Fruit fly (Drosophila melanogaster) whole organism, embryonic: ENCODE data around the gene Ocrl.
A peak's percentile ranks its signal among the peaks of the same experiment; 100 is the strongest.

Source experiments
- B-H2 ChIP-seq: fragments of 200-800 bp; sonication (Bioruptor generic); optimal IDR thresholded peaks from 2 replicates; lab custom pipeline; 2018; ENCODE audit warnings: missing biosample characterization, mild to moderate bottlenecking, missing genetic modification characterization
- CG10979 ChIP-seq: fragments of 200-800 bp; sonication (Bioruptor generic); optimal IDR thresholded peaks from 2 replicates; lab custom pipeline; 2018; ENCODE audit warnings: missing biosample characterization, mild to moderate bottlenecking, missing genetic modification characterization, moderate library complexity
- CG11085 ChIP-seq: fragments of 200-800 bp; sonication (Bioruptor generic); IDR thresholded peaks from 2 replicates; pipeline ENCODE4 v1.3.6; 2022; ENCODE audit warnings: missing biosample characterization, missing genetic modification characterization
- CG13123 ChIP-seq: fragments of 200-800 bp; sonication (Bioruptor generic); optimal IDR thresholded peaks from 2 replicates; lab custom pipeline; 2016; ENCODE audit warnings: missing biosample characterization, missing genetic modification characterization
- CG14050 ChIP-seq: fragments of 200-800 bp; sonication (Bioruptor generic); IDR thresholded peaks from 3 replicates; pipeline ENCODE4 v1.3.6; 2022; ENCODE audit warnings: missing biosample characterization, missing genetic modification characterization
- CG1529 ChIP-seq: fragments of 200-800 bp; sonication (Bioruptor generic); optimal IDR thresholded peaks from 3 replicates; lab custom pipeline; 2018; ENCODE audit warnings: missing biosample characterization, missing genetic modification characterization
- CG16863 ChIP-seq: fragments of 200-800 bp; sonication (Bioruptor generic); optimal IDR thresholded peaks from 3 replicates; lab custom pipeline; 2016; ENCODE audit warnings: missing biosample characterization, missing genetic modification characterization
- CG18011 ChIP-seq: fragments of 200-800 bp; sonication (Bioruptor generic); optimal IDR thresholded peaks from 2 replicates; lab custom pipeline; 2017; ENCODE audit warnings: missing biosample characterization, missing genetic modification characterization, mild to moderate bottlenecking, moderate library complexity, missing genotype
- CG2116 ChIP-seq: fragments of 200-800 bp; sonication (Bioruptor generic); optimal IDR thresholded peaks from 3 replicates; lab custom pipeline; 2018; ENCODE audit warnings: missing biosample characterization, mild to moderate bottlenecking, missing genetic modification characterization
- CG3407 ChIP-seq: fragments of 200-800 bp; sonication (Bioruptor generic); optimal IDR thresholded peaks from 2 replicates; lab custom pipeline; 2018; ENCODE audit warnings: missing biosample characterization, mild to moderate bottlenecking, missing genetic modification characterization
- CG34224 ChIP-seq: fragments of 200-800 bp; sonication (Bioruptor generic); IDR thresholded peaks from 3 replicates; pipeline ENCODE4 v1.3.6; 2022; ENCODE audit warnings: missing biosample characterization, missing genetic modification characterization; ENCODE audit not compliant: partially characterized antibody
- CG3995 ChIP-seq: fragments of 200-800 bp; sonication (Bioruptor generic); optimal IDR thresholded peaks from 3 replicates; lab custom pipeline; 2016; ENCODE audit warnings: missing biosample characterization, missing genetic modification characterization
- CG5953 ChIP-seq: fragments of 200-800 bp; sonication (Bioruptor generic); IDR thresholded peaks from 2 replicates; pipeline ENCODE4 v1.3.6; 2022; ENCODE audit warnings: missing biosample characterization, missing genetic modification characterization
- CG6813 ChIP-seq: fragments of 200-800 bp; sonication (Bioruptor generic); optimal IDR thresholded peaks from 2 replicates; lab custom pipeline; 2017; ENCODE audit warnings: missing biosample characterization, missing genetic modification characterization, mild to moderate bottlenecking, moderate library complexity, missing genetic modification reagents
- CG7271 ChIP-seq: fragments of 200-800 bp; sonication (Bioruptor generic); optimal IDR thresholded peaks from 2 replicates; lab custom pipeline; 2018; ENCODE audit warnings: missing biosample characterization, mild to moderate bottlenecking, missing genetic modification characterization, moderate library complexity
- CG8765 ChIP-seq: fragments of 200-800 bp; sonication (Bioruptor generic); IDR thresholded peaks from 2 replicates; pipeline ENCODE4 v1.3.6; 2022; ENCODE audit warnings: missing biosample characterization, missing genetic modification characterization
- CG8944 ChIP-seq: fragments of 200-800 bp; sonication (Bioruptor generic); optimal IDR thresholded peaks from 3 replicates; lab custom pipeline; 2016; ENCODE audit warnings: missing biosample characterization, missing genetic modification characterization
- Dll ChIP-seq: fragments of 200-800 bp; sonication (Bioruptor generic); IDR thresholded peaks from 4 replicates; pipeline ENCODE4 v1.3.6; 2022; ENCODE audit warnings: missing biosample characterization, missing genetic modification characterization; ENCODE audit not compliant: partially characterized antibody
- Elba2 ChIP-seq: fragments of 200-800 bp; sonication (Bioruptor generic); optimal IDR thresholded peaks from 3 replicates; lab custom pipeline; 2016; ENCODE audit warnings: missing biosample characterization, missing genetic modification characterization
- HLH3B ChIP-seq: fragments of 200-800 bp; sonication (Bioruptor generic); IDR thresholded peaks from 2 replicates; pipeline ENCODE4 v1.3.6; 2022; ENCODE audit warnings: missing biosample characterization, missing genetic modification characterization
- HLH4C ChIP-seq: fragments of 200-800 bp; sonication (Bioruptor generic); IDR thresholded peaks from 3 replicates; pipeline ENCODE4 v1.3.6; 2022; ENCODE audit warnings: missing biosample characterization, missing genetic modification characterization; ENCODE audit not compliant: partially characterized antibody
- Hand ChIP-seq: fragments of 200-800 bp; sonication (Bioruptor generic); optimal IDR thresholded peaks from 2 replicates; lab custom pipeline; 2017; ENCODE audit warnings: mild to moderate bottlenecking, missing biosample characterization, missing genetic modification reagents, missing genetic modification characterization
- Lhr ChIP-seq: fragments of 200-800 bp; sonication (Bioruptor generic); optimal IDR thresholded peaks from 3 replicates; lab custom pipeline; 2017; ENCODE audit warnings: mild to moderate bottlenecking, missing biosample characterization, missing genetic modification reagents, missing genetic modification characterization
- Neu2 ChIP-seq: fragments of 200-800 bp; sonication (Bioruptor generic); optimal IDR thresholded peaks from 3 replicates; lab custom pipeline; 2016; ENCODE audit warnings: missing biosample characterization, missing genetic modification characterization, borderline replicate concordance
- Oaz ChIP-seq: fragments of 200-800 bp; sonication (Bioruptor generic); IDR thresholded peaks from 2 replicates; pipeline ENCODE4 v1.3.6; 2022; ENCODE audit warnings: missing biosample characterization, missing genetic modification characterization
- Rfx ChIP-seq: fragments of 200-800 bp; sonication (Bioruptor generic); IDR thresholded peaks from 2 replicates; pipeline ENCODE4 v1.3.6; 2022; ENCODE audit warnings: missing biosample characterization, missing genetic modification characterization
- Rx ChIP-seq: fragments of 200-800 bp; sonication (Bioruptor generic); IDR thresholded peaks from 2 replicates; pipeline ENCODE4 v1.3.6; 2022; ENCODE audit warnings: missing biosample characterization, missing genetic modification characterization
- Sin3A ChIP-seq: fragments of >200 bp; optimal IDR thresholded peaks from 2 replicates; lab custom pipeline; 2018
- al ChIP-seq: fragments of 200-800 bp; sonication (Bioruptor generic); IDR thresholded peaks from 2 replicates; pipeline ENCODE4 v1.3.6; 2022; ENCODE audit warnings: missing biosample characterization, missing genetic modification characterization
- bigmax ChIP-seq: fragments of 200-800 bp; sonication (Bioruptor generic); optimal IDR thresholded peaks from 2 replicates; lab custom pipeline; 2018; ENCODE audit warnings: missing biosample characterization, mild to moderate bottlenecking, missing genetic modification characterization
- cg ChIP-seq: fragments of 200-800 bp; sonication (Bioruptor generic); optimal IDR thresholded peaks from 3 replicates; lab custom pipeline; 2019; ENCODE audit warnings: missing biosample characterization, mild to moderate bottlenecking, missing genetic modification characterization, moderate library complexity
- ci ChIP-seq: fragments of 200-800 bp; sonication (Bioruptor generic); IDR thresholded peaks from 3 replicates; pipeline ENCODE4 v1.3.6; 2022; ENCODE audit warnings: missing biosample characterization, missing genetic modification characterization
- corto ChIP-seq: fragments of 200-800 bp; sonication (Bioruptor generic); optimal IDR thresholded peaks from 2 replicates; lab custom pipeline; 2016; ENCODE audit warnings: missing biosample characterization, mild to moderate bottlenecking, missing genetic modification characterization, moderate library complexity
- crc ChIP-seq: fragments of 200-800 bp; sonication (Bioruptor generic); optimal IDR thresholded peaks from 2 replicates; lab custom pipeline; 2016; ENCODE audit warnings: missing biosample characterization, missing genetic modification characterization
- crol ChIP-seq: fragments of 200-800 bp; sonication (Bioruptor generic); IDR thresholded peaks from 2 replicates; pipeline ENCODE4 v1.3.6; 2022; ENCODE audit warnings: missing biosample characterization, missing genetic modification characterization
- crp ChIP-seq, 2 experiments: fragments of 200-800 bp; sonication (Bioruptor generic); optimal IDR thresholded peaks; 2 replicates in 1 of 2; 3 replicates in 1 of 2; lab custom pipeline; 2017; ENCODE audit warnings: missing biosample characterization in 2 of 2, missing genetic modification characterization in 2 of 2, mild to moderate bottlenecking in 1 of 2, moderate library complexity in 1 of 2
- dimm ChIP-seq: fragments of 200-800 bp; sonication (Bioruptor generic); IDR thresholded peaks from 2 replicates; pipeline ENCODE4 v1.3.6; 2022; ENCODE audit warnings: missing biosample characterization, missing genetic modification characterization
- dmrt99B ChIP-seq: fragments of 200-800 bp; sonication (Bioruptor generic); optimal IDR thresholded peaks from 2 replicates; lab custom pipeline; 2018; ENCODE audit warnings: missing biosample characterization, mild to moderate bottlenecking, missing genetic modification characterization, moderate library complexity
- eve ChIP-seq, 2 experiments: fragments of >200 bp; optimal IDR thresholded peaks; 2 replicates each; lab custom pipeline; 2017; ENCODE audit warnings: missing biosample characterization in 2 of 2, missing genetic modification characterization in 2 of 2
- fru ChIP-seq: fragments of >200 bp; optimal IDR thresholded peaks from 2 replicates; lab custom pipeline; 2017
- h ChIP-seq: fragments of >200 bp; optimal IDR thresholded peaks from 2 replicates; lab custom pipeline; 2017
- knrl ChIP-seq: fragments of 200-800 bp; sonication (Bioruptor generic); IDR thresholded peaks from 3 replicates; pipeline ENCODE4 v1.3.6; 2022; ENCODE audit warnings: missing biosample characterization, missing genetic modification characterization; ENCODE audit not compliant: partially characterized antibody
- luna ChIP-seq: fragments of 200-800 bp; sonication (Bioruptor generic); optimal IDR thresholded peaks from 2 replicates; lab custom pipeline; 2016; ENCODE audit warnings: missing biosample characterization, missing genetic modification characterization
- pnt ChIP-seq: fragments of 200-800 bp; sonication (Bioruptor generic); optimal IDR thresholded peaks from 3 replicates; lab custom pipeline; 2016; ENCODE audit warnings: missing biosample characterization, missing genetic modification characterization
- repo ChIP-seq: fragments of 200-800 bp; sonication (Bioruptor generic); optimal IDR thresholded peaks from 2 replicates; lab custom pipeline; 2016; ENCODE audit warnings: missing biosample characterization, missing genetic modification characterization
- shn ChIP-seq: fragments of 200-800 bp; sonication (Bioruptor generic); optimal IDR thresholded peaks from 3 replicates; lab custom pipeline; 2016; ENCODE audit warnings: missing biosample characterization, missing genetic modification characterization
- sim ChIP-seq: fragments of 200-800 bp; sonication (Bioruptor generic); IDR thresholded peaks from 2 replicates; pipeline ENCODE4 v1.3.6; 2022; ENCODE audit warnings: missing biosample characterization, missing genetic modification characterization
- slou ChIP-seq: fragments of 200-800 bp; sonication (Bioruptor generic); optimal IDR thresholded peaks from 3 replicates; lab custom pipeline; 2016; ENCODE audit warnings: missing biosample characterization, missing genetic modification characterization
- stwl ChIP-seq: fragments of 200-800 bp; sonication (Bioruptor generic); optimal IDR thresholded peaks from 3 replicates; lab custom pipeline; 2018; ENCODE audit warnings: missing biosample characterization, mild to moderate bottlenecking, missing genetic modification characterization, moderate library complexity
- tx ChIP-seq: fragments of 200-800 bp; sonication (Bioruptor generic); optimal IDR thresholded peaks from 2 replicates; lab custom pipeline; 2016; ENCODE audit warnings: missing biosample characterization, missing genetic modification characterization
- usp ChIP-seq: fragments of >200 bp; optimal IDR thresholded peaks from 2 replicates; lab custom pipeline; 2017; ENCODE audit warnings: missing biosample characterization, missing genetic modification characterization
- zen2 ChIP-seq: fragments of 200-800 bp; sonication (Bioruptor generic); IDR thresholded peaks from 3 replicates; pipeline ENCODE4 v1.3.6; 2022; ENCODE audit warnings: missing biosample characterization, missing genetic modification characterization; ENCODE audit not compliant: partially characterized antibody

Ocrl gene

dm6 chrX:1948508-1949065 is 25.8 kb downstream of the Ocrl start (continued):
- TF ChIP-seq dmrt99B (tag; lab: Kevin White, UChicago) (peak; percentile 13), usp (GFP tag; lab: Kevin White, UChicago) (no peak), Hand (GFP tag; lab: Kevin White, UChicago) (peak; percentile 50), cg (no peak), CG11085 (GFP tag; lab: Robert Waterston, UW) (0 out of 2 replicates have a peak, but pooled peaks have one; percentile 31), eve (GFP tag; optimal IDR thresholded peaks at IDR 0.05; lab: Kevin White, UChicago) (no peak), Oaz (no peak), zen2 (GFP tag; lab: Robert Waterston, UW) (no peak), ci (GFP tag; lab: Robert Waterston, UW) (no peak; the same call in 2 of the 3 replicates), bigmax (GFP tag; lab: Kevin White, UChicago) (no peak), HLH3B (GFP tag; lab: Robert Waterston, UW) (no peak), CG1529 (GFP tag; lab: Kevin White, UChicago) (peak; percentile 14), Sin3A (lab: Kevin White, UChicago) (no peak), Neu2 (GFP tag; lab: Kevin White, UChicago) (no peak), Elba2 (no peak), CG5953 (GFP tag; lab: Robert Waterston, UW) (no peak), crc (GFP tag; lab: Kevin White, UChicago) (no peak), crol (0 out of 2 replicates have a peak, but pooled peaks have one; percentile 10), CG2116 (GFP tag; lab: Kevin White, UChicago) (no peak), CG14050 (GFP tag; lab: Robert Waterston, UW) (peak; percentile 35; the same call in 1 of the 3 replicates), dimm (no peak), CG3407 (no peak), fru (lab: Kevin White, UChicago) (no peak), al (GFP tag; lab: Robert Waterston, UW) (peak; percentile 80), tx (GFP tag; lab: Kevin White, UChicago) (peak; percentile 11), luna (no peak), CG8765 (GFP tag; lab: Robert Waterston, UW) (peak; percentile 23; the same call in 1 of the 2 replicates), knrl (GFP tag; lab: Robert Waterston, UW) (no peak), HLH4C (GFP tag; lab: Robert Waterston, UW) (no peak), slou (GFP tag; lab: Kevin White, UChicago) (no peak), Dll (no peak), Rx (GFP tag; lab: Robert Waterston, UW) (peak; percentile 29; the same call in 1 of the 2 replicates), CG34224 (GFP tag; lab: Robert Waterston, UW) (no peak), CG13123 (GFP tag; lab: Kevin White, UChicago) (no peak), CG10979 (tag; lab: Kevin White, UChicago) (no peak), Lhr (GFP tag; lab: Kevin White, UChicago) (no peak), B-H2 (peak; percentile 18), Rfx (GFP tag; lab: Robert Waterston, UW) (peak; percentile 80), pnt (no peak), CG7271 (tag; lab: Kevin White, UChicago) (no peak), stwl (no peak), CG3995 (GFP tag; lab: Kevin White, UChicago) (peak; percentile 40), CG8944 (GFP tag; lab: Kevin White, UChicago) (no peak), CG16863 (peak; percentile 3), shn (GFP tag; lab: Kevin White, UChicago) (no peak), repo (no peak), CG18011 (GFP tag; lab: Kevin White, UChicago) (peak; percentile 39), CG6813 (GFP tag; lab: Kevin White, UChicago) (peak; percentile 45), sim (no peak), corto (no peak), h (lab: Kevin White, UChicago) (no peak), crp (GFP tag; optimal IDR thresholded peaks at IDR 0.05; lab: Kevin White, UChicago) (no peak)
